Worm (Caenorhabditis elegans) whole organism, midembryonic: ENCODE data around the gene ZC404.2.

Experiments used
- T22C8.4 ChIP-seq: fragments of 200-800 bp; sonication (Bioruptor generic); IDR thresholded peaks from 2 replicates; pipeline ENCODE4 v1.3.6; 2022; ENCODE audit warnings: missing genetic modification characterization, missing compliant biosample characterization
- cog-1 ChIP-seq: sonication (generic microtip); optimal IDR thresholded peaks from 2 replicates; lab custom pipeline; 2016; ENCODE audit warnings: missing genetic modification characterization, missing compliant biosample characterization
- flt-1 ChIP-seq: fragments of 200-800 bp; sonication (Bioruptor generic); IDR thresholded peaks from 2 replicates; pipeline ENCODE4 v1.3.6; 2022; ENCODE audit warnings: missing genetic modification characterization, missing compliant biosample characterization
- klf-2 ChIP-seq: fragments of 200-800 bp; sonication (Bioruptor generic); conservative IDR thresholded peaks from 2 replicates; pipeline ENCODE4 v1.3.6; 2022; ENCODE audit warnings: missing genetic modification reagents, missing genetic modification characterization, missing compliant biosample characterization
- med-1 ChIP-seq: sonication (generic microtip); optimal IDR thresholded peaks from 2 replicates; lab custom pipeline; 2017; ENCODE audit warnings: missing genetic modification characterization, mild to moderate bottlenecking, missing compliant biosample characterization, antibody characterized with exemption, missing genetic modification reagents; ENCODE audit not compliant: insufficient read depth
- ref-1 ChIP-seq: fragments of 200-800 bp; sonication (Bioruptor generic); conservative IDR thresholded peaks from 2 replicates; pipeline ENCODE4 v1.3.6; 2022; ENCODE audit warnings: missing genetic modification reagents, missing genetic modification characterization, missing compliant biosample characterization
- tab-1 ChIP-seq: fragments of 200-800 bp; sonication (Bioruptor generic); IDR thresholded peaks from 2 replicates; pipeline ENCODE4 v1.3.6; 2022; ENCODE audit warnings: missing genetic modification characterization, missing compliant biosample characterization
- ztf-23 ChIP-seq: fragments of 200-800 bp; sonication (Bioruptor generic); IDR thresholded peaks from 2 replicates; pipeline ENCODE4 v1.3.6; 2022; ENCODE audit warnings: missing genetic modification reagents, missing genetic modification characterization, missing compliant biosample characterization
- ztf-29 ChIP-seq: fragments of 200-800 bp; sonication (Bioruptor generic); IDR thresholded peaks from 2 replicates; pipeline ENCODE4 v1.3.6; 2022; ENCODE audit warnings: missing genetic modification reagents, missing genetic modification characterization, missing compliant biosample characterization

The ZC404.2 gene

ce11 chrV:6830755-6831227 lies 43.0 kb downstream of the ZC404.2 start, which contains the start of gene col-142:
Gene col-142, plus strand, starts transcription at chrV:6831177.
- TF ChIP-seq klf-2 (GFP tag; lab: Robert Waterston, UW) (no peak), med-1 (GFP tag; lab: Kevin White, UChicago) (no peak), cog-1 (no peak), ztf-29 (GFP tag; lab: Robert Waterston, UW) (no peak), T22C8.4 (no peak)

ce11 chrV:6831539-6831938 lies 43.8 kb downstream of the ZC404.2 start:
- TF ChIP-seq ztf-29 (GFP tag; lab: Robert Waterston, UW) (no peak), ztf-23 (no peak), ref-1 (GFP tag; lab: Robert Waterston, UW) (no peak), tab-1 (GFP tag; lab: Robert Waterston, UW) (no peak), med-1 (GFP tag; lab: Kevin White, UChicago) (no peak), T22C8.4 (no peak), cog-1 (no peak), klf-2 (GFP tag; lab: Robert Waterston, UW) (no peak), flt-1 (GFP tag; lab: Robert Waterston, UW) (no peak)

ce11 chrV:6835242-6835641 lies 47.5 kb downstream of the ZC404.2 start, which contains the start of the genes T15B7.14 and col-143:
Gene T15B7.14, minus strand, starts transcription at chrV:6835342.
Gene col-143, plus strand, starts transcription at chrV:6835635.
- TF ChIP-seq cog-1, result no peak
- no peak for TF ChIP-seq klf-2 (GFP tag; lab: Robert Waterston, UW)
- TF ChIP-seq ztf-29 (GFP tag; lab: Robert Waterston, UW), result no peak
- TF ChIP-seq flt-1 (GFP tag; lab: Robert Waterston, UW), result no peak
- TF ChIP-seq ztf-23, result no peak
- TF ChIP-seq ref-1 (GFP tag; lab: Robert Waterston, UW), result no peak
- TF ChIP-seq med-1 (GFP tag; lab: Kevin White, UChicago), result no peak
- TF ChIP-seq tab-1 (GFP tag; lab: Robert Waterston, UW), result no peak
- no peak for TF ChIP-seq T22C8.4

- no peak for TF ChIP-seq ztf-23
- TF ChIP-seq med-1 (GFP tag; lab: Kevin White, UChicago), result no peak
- no peak for TF ChIP-seq ref-1 (GFP tag; lab: Robert Waterston, UW)
- no peak for TF ChIP-seq tab-1 (GFP tag; lab: Robert Waterston, UW)
- no peak for TF ChIP-seq flt-1 (GFP tag; lab: Robert Waterston, UW)
- no peak for TF ChIP-seq cog-1
- no peak for TF ChIP-seq klf-2 (GFP tag; lab: Robert Waterston, UW)
- no peak for TF ChIP-seq ztf-29 (GFP tag; lab: Robert Waterston, UW)
- TF ChIP-seq T22C8.4, result no peak
Observed at ce11 chrV:6836036-6836435, 48.3 kb downstream of the ZC404.2 start.
